Fruit fly (Drosophila melanogaster): ENCODE data around the gene cindr.

DNA sequence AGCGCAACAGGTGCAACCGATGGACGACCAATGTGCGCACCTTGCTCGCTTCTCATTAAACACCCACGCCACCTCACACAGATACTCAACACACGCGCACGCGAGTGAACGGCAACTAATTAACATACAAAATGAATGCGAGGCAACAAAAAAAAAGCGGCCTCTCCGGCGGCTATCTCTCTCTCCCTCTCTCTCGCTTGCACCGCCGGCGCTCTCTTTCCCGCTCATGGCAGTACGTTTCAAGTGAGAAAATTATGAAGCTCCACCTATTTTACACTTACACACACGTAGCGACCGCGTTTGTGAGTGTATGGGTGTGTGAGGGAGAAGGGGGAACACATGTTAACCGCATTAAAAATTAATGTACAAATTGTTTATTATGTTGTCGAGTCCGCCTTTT, 44.3 kb upstream of the cindr start:
- TF ChIP-seq CG8478 (optimal IDR thresholded peaks at IDR 0.05): peak; percentile 46
- peak; percentile 14 to 45 for TF ChIP-seq CTCF (optimal IDR thresholded peaks at IDR 0.05)
